Worm (Caenorhabditis elegans): ENCODE data around the gene trpl-2.

DNA sequence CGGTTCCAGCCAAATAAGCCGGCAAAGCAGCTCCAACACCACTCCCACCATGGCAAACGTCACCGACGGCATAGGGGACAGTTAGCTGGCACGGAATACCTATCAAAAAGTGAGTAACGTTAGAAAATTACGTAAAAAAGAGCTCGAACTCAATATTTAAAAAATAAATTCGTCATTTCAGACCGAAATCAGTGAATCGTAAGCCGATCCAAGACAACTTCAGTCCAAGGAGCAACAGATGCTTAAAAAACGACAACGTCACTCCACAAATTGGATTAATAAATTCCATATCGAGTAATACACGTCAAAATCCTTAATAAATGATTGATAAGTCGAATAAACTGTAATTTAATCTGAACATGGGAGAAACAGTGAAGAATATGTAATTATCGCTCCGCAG is 20.1 kb upstream of the trpl-2 start:
- TF ChIP-seq blmp-1 (tag; optimal IDR thresholded peaks at IDR 0.05): no peak
- no peak for TF ChIP-seq ces-1 (GFP tag; optimal IDR thresholded peaks at IDR 0.05)
- no peak for TF ChIP-seq pha-4 (tag; optimal IDR thresholded peaks at IDR 0.05)
- TF ChIP-seq snpc-4 (tag; optimal IDR thresholded peaks at IDR 0.05): no peak
- TF ChIP-seq unc-62 (GFP tag; optimal IDR thresholded peaks at IDR 0.05): no peak
- TF ChIP-seq ceh-43 (GFP tag; optimal IDR thresholded peaks at IDR 0.05): no peak
- TF ChIP-seq ztf-11 (tag; optimal IDR thresholded peaks at IDR 0.05): no peak
- no peak for TF ChIP-seq lsy-2 (tag; optimal IDR thresholded peaks at IDR 0.05)
